Worm (Caenorhabditis elegans) whole organism, L2 larva: ENCODE measurements around the gene F31B9.7.

Experiments
- ama-1 ChIP-seq: fragments of 150-350 bp; optimal IDR thresholded peaks from 2 replicates; lab custom pipeline; 2018; ENCODE audit warnings: inconsistent platforms
- elt-1 ChIP-seq: fragments of 150-350 bp; optimal IDR thresholded peaks from 2 replicates; lab custom pipeline; 2014; ENCODE audit warnings: missing biosample characterization, missing genetic modification characterization
- nhr-11 ChIP-seq: fragments of 150-350 bp; optimal IDR thresholded peaks from 2 replicates; lab custom pipeline; 2014; ENCODE audit warnings: missing biosample characterization, missing genetic modification characterization
- peb-1 ChIP-seq: fragments of 150-350 bp; optimal IDR thresholded peaks from 2 replicates; lab custom pipeline; 2014; ENCODE audit warnings: missing biosample characterization, missing genetic modification characterization
- skn-1 ChIP-seq: sonication (generic microtip); optimal IDR thresholded peaks from 2 replicates; lab custom pipeline; 2017; ENCODE audit warnings: missing biosample characterization, missing genetic modification characterization
- sma-3 ChIP-seq: sonication (generic microtip); optimal IDR thresholded peaks from 2 replicates; lab custom pipeline; 2016; ENCODE audit warnings: missing genetic modification reagents, missing genetic modification characterization, missing compliant biosample characterization
- snpc-4 ChIP-seq: fragments of 150-350 bp; optimal IDR thresholded peaks from 2 replicates; lab custom pipeline; 2014; ENCODE audit warnings: missing biosample characterization, missing genetic modification characterization
- unc-39 ChIP-seq: fragments of 150-350 bp; optimal IDR thresholded peaks from 2 replicates; lab custom pipeline; 2014; ENCODE audit warnings: missing biosample characterization, missing genetic modification characterization
- unc-55 ChIP-seq: fragments of 150-350 bp; sonication (generic microtip); optimal IDR thresholded peaks from 3 replicates; lab custom pipeline; 2014; ENCODE audit warnings: missing biosample characterization, missing genetic modification reagents, missing genetic modification characterization
- zag-1 ChIP-seq: fragments of 150-350 bp; optimal IDR thresholded peaks from 2 replicates; lab custom pipeline; 2014; ENCODE audit warnings: missing biosample characterization, missing genetic modification characterization
- ztf-1 ChIP-seq: fragments of 200-800 bp; sonication (Bioruptor generic); conservative IDR thresholded peaks from 2 replicates; pipeline ENCODE4 v1.3.6; 2022; ENCODE audit warnings: missing genetic modification characterization, missing compliant biosample characterization
- ztf-11 ChIP-seq: sonication (generic microtip); optimal IDR thresholded peaks from 2 replicates; lab custom pipeline; 2017; ENCODE audit warnings: missing biosample characterization, missing genetic modification characterization

The F31B9.7 gene

DNA sequence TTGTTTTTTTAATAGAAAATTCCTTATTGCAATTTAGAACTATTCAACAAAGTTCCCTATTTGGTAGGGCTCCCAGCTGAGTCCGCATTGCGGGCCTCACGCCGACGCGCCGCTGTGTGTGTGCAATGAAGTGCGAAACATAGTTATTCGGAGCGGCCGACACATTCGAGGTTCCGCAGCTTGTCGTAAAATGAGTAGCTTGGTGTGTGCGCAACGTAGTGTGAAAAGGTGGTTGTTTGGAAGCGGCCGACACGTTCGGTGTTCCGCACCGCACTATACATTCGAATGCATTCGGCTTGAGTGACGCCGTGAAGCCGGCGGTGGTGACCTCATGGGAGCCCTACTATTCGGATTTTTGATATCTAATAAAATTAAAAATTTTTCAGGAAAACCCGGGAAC lies 34.1 kb downstream of the F31B9.7 start:
- TF ChIP-seq snpc-4 (tag; lab: Kevin White, UChicago) (peak; percentile 26), ama-1 (no peak), unc-55 (GFP tag; lab: Kevin White, UChicago) (no peak)

DNA sequence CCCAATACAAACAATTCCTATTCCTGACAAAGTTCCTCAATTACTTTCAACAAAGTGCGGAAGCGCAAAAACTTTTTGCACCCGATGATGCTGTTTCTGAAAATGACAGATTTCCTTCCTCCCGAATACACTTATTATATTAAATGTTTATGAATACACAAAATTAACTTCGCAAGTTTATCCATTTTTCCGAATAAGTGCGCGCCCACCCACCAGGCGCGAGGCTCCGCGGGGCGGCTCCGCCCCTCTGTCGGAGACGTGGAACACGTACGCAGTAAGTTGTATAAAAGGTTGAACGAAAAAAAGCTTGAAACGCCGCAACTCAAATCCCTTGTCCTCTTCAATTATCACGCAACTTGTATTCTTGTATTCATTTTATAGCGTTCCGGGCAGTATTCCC lies 39.3 kb downstream of the F31B9.7 start, which contains the start of gene C09G1.5:
Gene C09G1.5, plus strand, starts transcription at position 301 of the 400 bp plus-strand sequence.
- TF ChIP-seq ztf-1 (no peak), zag-1 (tag; lab: Kevin White, UChicago) (no peak), skn-1 (tag; lab: Kevin White, UChicago) (no peak), sma-3 (GFP tag; lab: Kevin White, UChicago) (no peak), ztf-11 (tag; lab: Kevin White, UChicago) (no peak), unc-39 (tag; lab: Kevin White, UChicago) (no peak), elt-1 (tag; lab: Kevin White, UChicago) (no peak), nhr-11 (tag; lab: Kevin White, UChicago) (no peak), snpc-4 (tag; lab: Kevin White, UChicago) (no peak), peb-1 (tag; lab: Kevin White, UChicago) (no peak)
